Worm (Caenorhabditis elegans) whole organism, L4 larva: ENCODE data around the gene C02E7.10.

Experiments used
- F26F4.8 ChIP-seq: fragments of 200-800 bp; sonication (Bioruptor generic); conservative IDR thresholded peaks from 2 replicates; pipeline ENCODE4 v1.3.6; 2022; ENCODE audit warnings: missing genetic modification characterization, missing compliant biosample characterization
- F37D6.2 ChIP-seq: sonication (generic microtip); optimal IDR thresholded peaks from 2 replicates; lab custom pipeline; 2016; ENCODE audit warnings: mild to moderate bottlenecking, missing genetic modification characterization, missing compliant biosample characterization
- T26A8.4 ChIP-seq: fragments of 200-800 bp; sonication (Bioruptor generic); IDR thresholded peaks from 2 replicates; pipeline ENCODE4 v1.3.6; 2022; ENCODE audit warnings: missing genetic modification characterization, missing compliant biosample characterization
- Y5F2A.4 ChIP-seq: fragments of 200-800 bp; sonication (Bioruptor generic); optimal IDR thresholded peaks from 2 replicates; lab custom pipeline; 2018; ENCODE audit warnings: mild to moderate bottlenecking, missing genetic modification characterization, missing compliant biosample characterization
- Y75B8A.6 ChIP-seq: fragments of 200-800 bp; sonication (Bioruptor generic); IDR thresholded peaks from 2 replicates; pipeline ENCODE4 v1.3.6; 2022; ENCODE audit warnings: missing genetic modification reagents, missing genetic modification characterization, missing compliant biosample characterization
- ama-1 ChIP-seq: fragments of 150-350 bp; optimal IDR thresholded peaks from 2 replicates; lab custom pipeline; 2014; ENCODE audit warnings: inconsistent platforms, mixed read lengths
- ceh-20 ChIP-seq: fragments of 200-800 bp; sonication (Bioruptor generic); IDR thresholded peaks from 2 replicates; pipeline ENCODE4 v1.3.6; 2022; ENCODE audit warnings: missing genetic modification reagents, missing genetic modification characterization, missing compliant biosample characterization
- ceh-28 ChIP-seq: fragments of 150-350 bp; optimal IDR thresholded peaks from 2 replicates; lab custom pipeline; 2014; ENCODE audit warnings: missing biosample characterization, missing genetic modification reagents, missing genetic modification characterization
- ceh-82 ChIP-seq: sonication (generic microtip); optimal IDR thresholded peaks from 2 replicates; lab custom pipeline; 2017; ENCODE audit warnings: missing biosample characterization, missing genetic modification characterization
- cey-2 ChIP-seq: sonication (generic microtip); optimal IDR thresholded peaks from 3 replicates; lab custom pipeline; 2017; ENCODE audit warnings: missing genetic modification characterization, mild to moderate bottlenecking, missing compliant biosample characterization, antibody characterized with exemption, borderline replicate concordance; ENCODE audit not compliant: insufficient read depth
- daf-16 ChIP-seq, 3 experiments: sonication (generic microtip); optimal IDR thresholded peaks; 2 replicates each; lab custom pipeline; 2016 to 2017; ENCODE audit warnings: missing genetic modification characterization in 3 of 3, missing genetic modification reagents in 3 of 3, mild to moderate bottlenecking in 2 of 3, missing compliant biosample characterization in 2 of 3, missing biosample characterization in 1 of 3, moderate library complexity in 1 of 3
- dmd-9 ChIP-seq: fragments of 200-800 bp; sonication (Bioruptor generic); IDR thresholded peaks from 2 replicates; pipeline ENCODE4 v1.3.6; 2022; ENCODE audit warnings: missing genetic modification reagents, missing genetic modification characterization, missing compliant biosample characterization
- duxl-1 ChIP-seq: sonication (generic microtip); optimal IDR thresholded peaks from 2 replicates; lab custom pipeline; 2016; ENCODE audit warnings: mild to moderate bottlenecking, missing genetic modification characterization, moderate library complexity, missing compliant biosample characterization; ENCODE audit not compliant: poor library complexity
- egl-27 ChIP-seq: sonication (generic microtip); optimal IDR thresholded peaks from 3 replicates; lab custom pipeline; 2017; ENCODE audit warnings: missing biosample characterization, missing genetic modification reagents, missing genetic modification characterization
- fkh-10 ChIP-seq: fragments of 150-350 bp; optimal IDR thresholded peaks from 2 replicates; lab custom pipeline; 2014; ENCODE audit warnings: missing biosample characterization, missing genetic modification reagents, missing genetic modification characterization
- fos-1 ChIP-seq: fragments of 150-350 bp; optimal IDR thresholded peaks from 2 replicates; lab custom pipeline; 2014; ENCODE audit warnings: missing biosample characterization, missing genetic modification characterization
- hlh-11 ChIP-seq: fragments of 200-800 bp; sonication (Bioruptor generic); optimal IDR thresholded peaks from 2 replicates; lab custom pipeline; 2018; ENCODE audit warnings: mild to moderate bottlenecking, missing genetic modification characterization, missing compliant biosample characterization
- lin-1 ChIP-seq: fragments of 200-800 bp; sonication (Bioruptor generic); IDR thresholded peaks from 2 replicates; pipeline ENCODE4 v1.3.6; 2022; ENCODE audit warnings: missing genetic modification reagents, missing genetic modification characterization, missing compliant biosample characterization
- lin-15B ChIP-seq: fragments of 150-350 bp; sonication (generic microtip); optimal IDR thresholded peaks from 3 replicates; lab custom pipeline; 2014; ENCODE audit warnings: missing biosample characterization, missing genetic modification characterization
- lir-3 ChIP-seq: sonication (generic microtip); optimal IDR thresholded peaks from 2 replicates; lab custom pipeline; 2016; ENCODE audit warnings: mild to moderate bottlenecking, missing genetic modification characterization, missing compliant biosample characterization
- madf-9 ChIP-seq: fragments of 200-800 bp; sonication (Bioruptor generic); conservative IDR thresholded peaks from 2 replicates; pipeline ENCODE4 v1.3.6; 2022; ENCODE audit warnings: missing genetic modification reagents, missing genetic modification characterization, missing compliant biosample characterization
- mes-2 ChIP-seq: sonication (generic microtip); optimal IDR thresholded peaks from 2 replicates; lab custom pipeline; 2016; ENCODE audit warnings: missing genotype, mild to moderate bottlenecking, missing genetic modification characterization, missing compliant biosample characterization; ENCODE audit not compliant: poor library complexity, severe bottlenecking
- mxl-2 ChIP-seq: fragments of 200-800 bp; sonication (Bioruptor generic); conservative IDR thresholded peaks from 2 replicates; pipeline ENCODE4 v1.3.6; 2022; ENCODE audit warnings: missing genetic modification reagents, missing genetic modification characterization, missing compliant biosample characterization
- mxl-3 ChIP-seq: fragments of 200-800 bp; sonication (Bioruptor generic); optimal IDR thresholded peaks from 2 replicates; lab custom pipeline; 2018; ENCODE audit warnings: mild to moderate bottlenecking, missing genetic modification characterization, missing compliant biosample characterization
- nhr-111 ChIP-seq: fragments of 200-800 bp; sonication (Bioruptor generic); optimal IDR thresholded peaks from 2 replicates; lab custom pipeline; 2018; ENCODE audit warnings: mild to moderate bottlenecking, missing genetic modification characterization, missing compliant biosample characterization
- nhr-41 ChIP-seq: fragments of 200-800 bp; sonication (Bioruptor generic); IDR thresholded peaks from 2 replicates; pipeline ENCODE4 v1.3.6; 2022; ENCODE audit warnings: missing genetic modification reagents, missing genetic modification characterization, missing compliant biosample characterization
- nhr-77 ChIP-seq: fragments of 150-350 bp; optimal IDR thresholded peaks from 2 replicates; lab custom pipeline; 2014; ENCODE audit warnings: missing biosample characterization, missing genetic modification characterization
- pqm-1 ChIP-seq: sonication (generic microtip); optimal IDR thresholded peaks from 2 replicates; lab custom pipeline; 2017; ENCODE audit warnings: missing biosample characterization, missing genetic modification characterization
- saeg-2 ChIP-seq: fragments of 200-800 bp; sonication (Bioruptor generic); IDR thresholded peaks from 2 replicates; pipeline ENCODE4 v1.3.6; 2022; ENCODE audit warnings: missing genetic modification reagents, missing genetic modification characterization, missing compliant biosample characterization
- sdz-12 ChIP-seq: fragments of 200-800 bp; sonication (Bioruptor generic); optimal IDR thresholded peaks from 2 replicates; lab custom pipeline; 2018; ENCODE audit warnings: mild to moderate bottlenecking, missing genetic modification characterization, missing compliant biosample characterization
- spr-3 ChIP-seq: fragments of 200-800 bp; sonication (Bioruptor generic); optimal IDR thresholded peaks from 2 replicates; lab custom pipeline; 2018; ENCODE audit warnings: mild to moderate bottlenecking, missing genetic modification characterization, missing compliant biosample characterization
- tag-97 ChIP-seq: fragments of 200-800 bp; sonication (Bioruptor generic); IDR thresholded peaks from 2 replicates; pipeline ENCODE4 v1.3.6; 2022; ENCODE audit warnings: missing genetic modification characterization, missing compliant biosample characterization
- unc-62 ChIP-seq, 3 experiments: fragments of 150-350 bp in 1 of 3; sonication (generic microtip); optimal IDR thresholded peaks in 2 of 3; peaks in 1 of 3; 1 replicate in 1 of 3; 2 replicates in 2 of 3; lab custom pipeline; 2014 to 2017; ENCODE audit warnings: missing biosample characterization in 3 of 3, missing genetic modification characterization in 3 of 3, missing genetic modification reagents in 3 of 3, missing genotype in 1 of 3
- zfp-2 ChIP-seq: sonication (generic microtip); optimal IDR thresholded peaks from 2 replicates; lab custom pipeline; 2016; ENCODE audit warnings: mild to moderate bottlenecking, missing genetic modification characterization, missing compliant biosample characterization
- zip-11 ChIP-seq: fragments of 200-800 bp; sonication (Bioruptor generic); IDR thresholded peaks from 2 replicates; pipeline ENCODE4 v1.3.6; 2022; ENCODE audit warnings: missing genetic modification characterization, missing compliant biosample characterization
- zip-2 ChIP-seq: fragments of 150-350 bp; optimal IDR thresholded peaks from 2 replicates; lab custom pipeline; 2014; ENCODE audit warnings: missing biosample characterization, missing genetic modification characterization
- ztf-11 ChIP-seq: fragments of 150-350 bp; optimal IDR thresholded peaks from 2 replicates; lab custom pipeline; 2014; ENCODE audit warnings: missing biosample characterization, missing genetic modification characterization
- ztf-7 ChIP-seq: fragments of 150-350 bp; optimal IDR thresholded peaks from 2 replicates; lab custom pipeline; 2014; ENCODE audit warnings: missing biosample characterization, missing genetic modification characterization

Gene C02E7.10

ce11 chrV:4933268-4933667, 423 bp upstream of the C02E7.10 start:
- peak in 1 of 2 experiments; percentile 98 for TF ChIP-seq unc-62 (GFP tag; optimal IDR thresholded peaks at IDR 0.05 in 1 of 2; lab: Kevin White, UChicago)
- no peak for TF ChIP-seq unc-62 (tag; optimal IDR thresholded peaks at IDR 0.05; lab: Kevin White, UChicago)
- TF ChIP-seq F26F4.8 (GFP tag; lab: Robert Waterston, UW), result no peak
- TF ChIP-seq egl-27, result no peak
- TF ChIP-seq nhr-111 (GFP tag; lab: Kevin White, UChicago), result no peak
- TF ChIP-seq ztf-11 (tag; lab: Kevin White, UChicago), result no peak

- TF ChIP-seq ztf-11 (tag; lab: Kevin White, UChicago) (no peak), fkh-10 (no peak), tag-97 (GFP tag; lab: Robert Waterston, UW) (no peak), lin-1 (no peak), hlh-11 (tag; lab: Kevin White, UChicago) (no peak), zip-11 (GFP tag; lab: Robert Waterston, UW) (no peak), nhr-41 (GFP tag; lab: Robert Waterston, UW) (no peak), dmd-9 (no peak), mxl-3 (GFP tag; lab: Kevin White, UChicago) (no peak), sdz-12 (no peak), lir-3 (tag; lab: Kevin White, UChicago) (no peak), spr-3 (GFP tag; lab: Kevin White, UChicago) (no peak), cey-2 (tag; lab: Kevin White, UChicago) (no peak), nhr-77 (tag; lab: Kevin White, UChicago) (no peak)
Observed at ce11 chrV:4929842-4930241, 3.0 kb downstream of the C02E7.10 start, which contains the start of gene str-205. Gene str-205 (minus strand): TSS chrV:4929942.

- TF ChIP-seq unc-62 (GFP tag; optimal IDR thresholded peaks at IDR 0.05 in 1 of 2; lab: Kevin White, UChicago) (peak in 1 of 2 experiments; percentile 65), unc-62 (tag; optimal IDR thresholded peaks at IDR 0.05; lab: Kevin White, UChicago) (no peak), madf-9 (no peak), zfp-2 (tag; lab: Kevin White, UChicago) (no peak)
- TF ChIP-seq, all 104 proteins: peak for 1
Observed at ce11 chrV:4926371-4926770, 6.5 kb downstream of the C02E7.10 start, which contains the start of gene srh-21. Gene srh-21 (plus strand): TSS chrV:4926671.

- no peak for TF ChIP-seq ama-1
- no peak for TF ChIP-seq fos-1 (tag; lab: Kevin White, UChicago)
- no peak for TF ChIP-seq F37D6.2
- no peak for TF ChIP-seq zip-2 (tag; lab: Kevin White, UChicago)
- TF ChIP-seq ceh-82 (tag; lab: Kevin White, UChicago), result no peak
- no peak for TF ChIP-seq ceh-20 (GFP tag; lab: Robert Waterston, UW)
- TF ChIP-seq mxl-2 (GFP tag; lab: Robert Waterston, UW), result no peak
- no peak for TF ChIP-seq ceh-28
- TF ChIP-seq mes-2, result no peak
- no peak for TF ChIP-seq pqm-1 (tag; lab: Kevin White, UChicago)
- no peak for TF ChIP-seq dmd-9
- no peak for TF ChIP-seq daf-16 (GFP tag; optimal IDR thresholded peaks at IDR 0.05; lab: Kevin White, UChicago)
- TF ChIP-seq daf-16 (tag; optimal IDR thresholded peaks at IDR 0.05; lab: Kevin White, UChicago), result no peak
- no peak for TF ChIP-seq Y75B8A.6 (GFP tag; lab: Robert Waterston, UW)
- TF ChIP-seq tag-97 (GFP tag; lab: Robert Waterston, UW), result no peak
- no peak for TF ChIP-seq F26F4.8 (GFP tag; lab: Robert Waterston, UW)
- TF ChIP-seq saeg-2 (GFP tag; lab: Robert Waterston, UW), result no peak
Observed at ce11 chrV:4924618-4925017, 8.2 kb downstream of the C02E7.10 start, which contains the start of gene srh-20. Gene srh-20 (plus strand): TSS chrV:4924918.

- TF ChIP-seq spr-3 (GFP tag; lab: Kevin White, UChicago) (no peak), lin-15B (tag; lab: Kevin White, UChicago) (no peak), F37D6.2 (no peak), madf-9 (no peak), ztf-7 (tag; lab: Kevin White, UChicago) (no peak), Y5F2A.4 (GFP tag; lab: Kevin White, UChicago) (no peak), T26A8.4 (GFP tag; lab: Robert Waterston, UW) (no peak), duxl-1 (tag; lab: Kevin White, UChicago) (no peak)
Observed at ce11 chrV:4922024-4922423, 10.8 kb downstream of the C02E7.10 start, which contains the start of gene srh-22. Gene srh-22 (plus strand): TSS chrV:4922324.
